Fruit fly (Drosophila melanogaster): ENCODE data around the gene side-VII.

Gene side-VII

DNA sequence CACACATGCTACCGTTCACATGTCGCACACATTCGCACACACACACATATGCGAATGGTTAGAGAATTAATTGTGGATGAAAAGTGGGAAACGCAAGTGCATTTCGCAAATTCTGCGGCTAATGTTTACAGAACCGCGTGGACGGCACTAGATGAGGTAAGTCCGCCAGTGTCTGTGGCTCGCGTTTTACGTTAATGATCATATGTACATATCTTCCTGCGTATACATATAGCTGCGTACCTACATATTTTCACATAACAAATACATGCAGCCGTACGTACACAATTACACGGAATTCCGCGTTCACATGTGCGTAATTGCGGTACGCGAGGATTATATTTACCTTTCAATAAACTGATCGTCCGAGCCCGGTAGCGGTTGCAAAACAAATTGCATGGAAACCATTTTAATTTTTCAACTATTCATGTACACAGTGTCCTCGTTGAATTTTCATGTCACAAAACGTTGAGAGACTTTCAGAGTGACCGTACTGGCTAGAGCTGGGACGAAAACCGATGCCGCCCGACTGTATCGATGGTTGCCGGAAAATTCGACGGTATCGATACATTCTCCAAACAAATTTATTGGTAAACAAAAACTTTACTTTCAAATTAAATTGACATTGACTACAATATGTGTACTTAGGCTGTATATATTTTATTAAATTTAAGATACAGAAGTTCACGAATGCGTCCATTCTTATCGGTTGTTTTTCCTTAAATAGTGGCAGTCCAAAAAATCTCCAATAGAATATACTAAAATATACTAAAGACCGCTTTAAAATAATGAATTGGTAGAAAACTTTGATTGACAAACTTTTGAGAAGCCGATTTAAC lies 14.4 kb downstream of the side-VII start, which contains the start of gene hyd (continued):
- TF ChIP-seq Hsf (GFP tag; optimal IDR thresholded peaks at IDR 0.05) (no peak), CG12659 (GFP tag; optimal IDR thresholded peaks at IDR 0.05) (peak; percentile 77), maf-S (GFP tag; optimal IDR thresholded peaks at IDR 0.05) (no peak), CG6791 (GFP tag; IDR thresholded peaks at IDR 0.05; ENCODE audit: partially characterized antibody) (peak; percentile 88), Myb (GFP tag; optimal IDR thresholded peaks at IDR 0.05) (peak; percentile 76), CG4730 (GFP tag; IDR thresholded peaks at IDR 0.05) (no peak), HLH3B (GFP tag; IDR thresholded peaks at IDR 0.05) (no peak), CG8290 (GFP tag; optimal IDR thresholded peaks at IDR 0.05) (no peak), CG8290 (tag; optimal IDR thresholded peaks at IDR 0.05) (no peak), NK7.1 (GFP tag; optimal IDR thresholded peaks at IDR 0.05) (no peak), CG18599 (GFP tag; optimal IDR thresholded peaks at IDR 0.05) (no peak), Gsc (GFP tag; IDR thresholded peaks at IDR 0.05) (no peak), pb (GFP tag; optimal IDR thresholded peaks at IDR 0.05) (no peak), ash1 (GFP tag; optimal IDR thresholded peaks at IDR 0.05) (no peak), CG17361 (GFP tag; IDR thresholded peaks at IDR 0.05) (no peak), NfI (GFP tag; optimal IDR thresholded peaks at IDR 0.05) (no peak), row (GFP tag; IDR thresholded peaks at IDR 0.05) (peak; percentile 48; the same call in 2 of the 3 replicates), nerfin-2 (GFP tag; IDR thresholded peaks at IDR 0.05; ENCODE audit: partially characterized antibody) (peak; percentile 61; the same call in 1 of the 2 replicates), scrt (GFP tag; optimal IDR thresholded peaks at IDR 0.05) (no peak), tx (GFP tag; optimal IDR thresholded peaks at IDR 0.05) (no peak), nmo (GFP tag; optimal IDR thresholded peaks at IDR 0.05) (peak; percentile 62), toy (GFP tag; IDR thresholded peaks at IDR 0.05) (no peak), phol (tag; optimal IDR thresholded peaks at IDR 0.05) (peak; percentile 42), CG17186 (GFP tag; optimal IDR thresholded peaks at IDR 0.05) (peak; percentile 24), so (GFP tag; IDR thresholded peaks at IDR 0.05) (no peak), sug (tag; optimal IDR thresholded peaks at IDR 0.05) (no peak), hb (GFP tag; IDR thresholded peaks at IDR 0.05; ENCODE audit: partially characterized antibody) (peak; percentile 74; the same call in 2 of the 3 replicates), CG3163 (GFP tag; optimal IDR thresholded peaks at IDR 0.05) (no peak), CG9932 (GFP tag; IDR thresholded peaks at IDR 0.05) (peak; percentile 45), CHES-1-like (GFP tag; optimal IDR thresholded peaks at IDR 0.05) (no peak), CG13287 (GFP tag; IDR thresholded peaks at IDR 0.05; ENCODE audit: partially characterized antibody) (peak; percentile 87), slou (GFP tag; optimal IDR thresholded peaks at IDR 0.05) (no peak), C15 (GFP tag; IDR thresholded peaks at IDR 0.05) (no peak), CG8478 (optimal IDR thresholded peaks at IDR 0.05) (peak; percentile 84), CTCF (GFP tag; optimal IDR thresholded peaks at IDR 0.05) (peak; percentile 34), gcm (GFP tag; optimal IDR thresholded peaks at IDR 0.05) (no peak), CG3838 (GFP tag; optimal IDR thresholded peaks at IDR 0.05) (no peak), CG18262 (tag; optimal IDR thresholded peaks at IDR 0.05) (no peak), CG30431 (GFP tag; optimal IDR thresholded peaks at IDR 0.05) (no peak), fu2 (GFP tag; optimal IDR thresholded peaks at IDR 0.05) (no peak), Sry-β (GFP tag; optimal IDR thresholded peaks at IDR 0.05) (no peak), CG34224 (GFP tag; IDR thresholded peaks at IDR 0.05; ENCODE audit: partially characterized antibody) (peak; percentile 74), Scr (GFP tag; IDR thresholded peaks at IDR 0.05; ENCODE audit: partially characterized antibody) (peak; percentile 88), Xbp1 (GFP tag; optimal IDR thresholded peaks at IDR 0.05) (peak; percentile 15), CG4328 (GFP tag; optimal IDR thresholded peaks at IDR 0.05) (no peak), CG6689 (GFP tag; IDR thresholded peaks at IDR 0.05) (no peak), CG42726 (GFP tag; IDR thresholded peaks at IDR 0.05; ENCODE audit: partially characterized antibody) (peak; percentile 74; the same call in 1 of the 2 replicates), CG10321 (GFP tag; IDR thresholded peaks at IDR 0.05) (no peak), E2f2 (GFP tag; IDR thresholded peaks at IDR 0.05) (peak; percentile 51; the same call in 1 of the 2 replicates), sob (GFP tag; IDR thresholded peaks at IDR 0.05) (no peak)

Data from whole organism, embryonic.